Worm (Caenorhabditis elegans): ENCODE measurements around the gene Y51B9A.14.

DNA sequence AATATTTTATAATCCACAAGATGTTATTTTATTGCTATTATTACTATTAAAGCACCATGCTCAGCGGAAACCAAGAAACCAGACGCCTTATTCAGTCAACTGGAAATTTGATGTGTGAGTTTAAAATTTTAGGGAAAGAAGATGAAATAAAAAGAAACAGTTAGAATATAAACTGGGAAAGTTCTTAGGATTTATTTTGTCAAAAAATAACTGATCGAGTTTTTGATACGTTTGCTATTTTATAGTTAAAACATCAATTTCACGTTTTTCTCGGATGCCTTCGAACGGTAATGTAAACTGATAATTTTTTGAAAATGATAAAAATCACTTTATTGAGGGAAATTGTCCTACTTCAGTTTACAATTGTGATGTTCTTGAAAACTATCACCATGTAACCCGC is 25.9 kb downstream of the Y51B9A.14 start, which contains the start of gene C06C3.3:
- TF ChIP-seq ama-1 (optimal IDR thresholded peaks at IDR 0.05) (no peak), F13C5.2 (tag; optimal IDR thresholded peaks at IDR 0.05) (no peak), tbx-37 (GFP tag; conservative IDR thresholded peaks at IDR 0.05) (no peak), B0310.2 (tag; optimal IDR thresholded peaks at IDR 0.05) (no peak), hnd-1 (tag; optimal IDR thresholded peaks at IDR 0.05) (no peak), tra-4 (tag; optimal IDR thresholded peaks at IDR 0.05) (no peak), aly-1 (tag; optimal IDR thresholded peaks at IDR 0.05) (no peak), flt-1 (GFP tag; IDR thresholded peaks at IDR 0.05) (no peak), sea-1 (GFP tag; conservative IDR thresholded peaks at IDR 0.05) (no peak), hmg-4 (GFP tag; optimal IDR thresholded peaks at IDR 0.05) (no peak), pes-1 (GFP tag; IDR thresholded peaks at IDR 0.05) (no peak)
